Worm (Caenorhabditis elegans): Measurements from ENCODE around the gene srw-67.

DNA sequence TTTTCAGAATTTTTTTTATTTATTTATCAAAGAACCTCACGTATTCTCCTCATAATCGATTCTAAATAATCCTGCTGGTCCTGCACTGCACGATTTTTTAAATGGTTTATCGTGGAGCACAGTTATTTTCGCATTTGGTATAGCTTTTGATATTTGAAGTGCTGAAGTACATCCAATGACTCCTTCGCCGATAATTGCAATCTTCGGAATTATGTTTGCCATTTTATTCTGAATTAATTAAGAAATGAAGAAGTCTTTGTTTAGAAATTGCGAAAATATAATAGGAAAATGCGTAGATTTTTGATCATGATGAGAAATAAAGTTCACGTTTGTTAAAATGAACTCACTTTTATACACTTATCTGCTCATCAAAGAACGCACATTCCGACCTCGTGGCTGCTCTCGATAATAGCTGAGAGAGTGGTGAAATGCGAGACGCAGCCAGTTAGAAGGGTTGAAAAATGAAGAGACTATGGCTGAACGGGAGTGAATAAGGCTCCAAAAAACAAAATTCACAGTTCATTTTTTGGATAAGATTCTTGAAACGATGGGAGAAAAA, 17.4 kb downstream of the srw-67 start:
- TF ChIP-seq egl-27 (tag; optimal IDR thresholded peaks at IDR 0.05) = no peak
- no peak for TF ChIP-seq pag-3 (tag; optimal IDR thresholded peaks at IDR 0.05; ENCODE audit: borderline replicate concordance, insufficient read depth)

Data from whole organism, L1 larva.